Worm (Caenorhabditis elegans) whole organism, L1 larva: ENCODE results near the gene klc-2.

Experiments used
- C16A3.4 ChIP-seq: fragments of 150-350 bp; optimal IDR thresholded peaks from 2 replicates; lab custom pipeline; 2014; ENCODE audit warnings: missing biosample characterization, missing genetic modification characterization
- F16B12.6 ChIP-seq: fragments of 150-350 bp; optimal IDR thresholded peaks from 2 replicates; lab custom pipeline; 2014; ENCODE audit warnings: missing biosample characterization, missing genetic modification characterization
- Y116A8C.19 ChIP-seq: sonication (generic microtip); optimal IDR thresholded peaks from 2 replicates; lab custom pipeline; 2016; ENCODE audit warnings: missing compliant biosample characterization, missing genetic modification characterization, borderline replicate concordance
- aly-2 ChIP-seq: fragments of 150-350 bp; optimal IDR thresholded peaks from 2 replicates; lab custom pipeline; 2014; ENCODE audit warnings: missing biosample characterization, missing genetic modification characterization
- ama-1 ChIP-seq: fragments of 150-350 bp; optimal IDR thresholded peaks from 2 replicates; lab custom pipeline; 2014
- blmp-1 ChIP-seq: fragments of 150-350 bp; optimal IDR thresholded peaks from 2 replicates; lab custom pipeline; 2014; ENCODE audit warnings: missing biosample characterization, missing genetic modification characterization
- ceh-8 ChIP-seq: fragments of 200-800 bp; sonication (Bioruptor generic); optimal IDR thresholded peaks from 2 replicates; lab custom pipeline; 2018; ENCODE audit warnings: mild to moderate bottlenecking, missing genetic modification characterization, moderate library complexity, missing compliant biosample characterization
- ceh-82 ChIP-seq, 3 experiments: fragments of 150-350 bp in 1 of 3; sonication (generic microtip) in 2 of 3; optimal IDR thresholded peaks; 2 replicates each; lab custom pipeline; 2014 to 2017; ENCODE audit warnings: missing biosample characterization in 3 of 3, missing genetic modification characterization in 3 of 3
- dpl-1 ChIP-seq, 3 experiments: fragments of 150-350 bp in 2 of 3; sonication (generic microtip) in 1 of 3; optimal IDR thresholded peaks; 2 replicates each; lab custom pipeline; 2014 to 2017; ENCODE audit warnings: missing biosample characterization in 3 of 3, missing genetic modification characterization in 3 of 3, missing genetic modification reagents in 3 of 3
- efl-1 ChIP-seq, 4 experiments: fragments of 150-350 bp; optimal IDR thresholded peaks in 3 of 4; peaks in 1 of 4; 1 replicate in 1 of 4; 2 replicates in 3 of 4; lab custom pipeline; 2014; ENCODE audit warnings: missing biosample characterization in 2 of 4, missing genetic modification characterization in 2 of 4, missing genetic modification reagents in 2 of 4
- egl-13 ChIP-seq: sonication (generic microtip); optimal IDR thresholded peaks from 2 replicates; lab custom pipeline; 2016; ENCODE audit warnings: missing genotype, missing genetic modification reagents, missing genetic modification characterization, missing compliant biosample characterization
- elt-2 ChIP-seq: sonication (generic microtip); optimal IDR thresholded peaks from 2 replicates; lab custom pipeline; 2016; ENCODE audit warnings: missing genetic modification characterization, mild to moderate bottlenecking, inconsistent platforms, missing compliant biosample characterization, missing genetic modification reagents
- ets-5 ChIP-seq: fragments of 200-800 bp; sonication (Bioruptor generic); IDR thresholded peaks from 2 replicates; pipeline ENCODE4 v1.3.6; 2022; ENCODE audit warnings: missing genetic modification characterization, missing compliant biosample characterization
- fkh-10 ChIP-seq: sonication (generic microtip); optimal IDR thresholded peaks from 2 replicates; lab custom pipeline; 2017; ENCODE audit warnings: missing biosample characterization, missing genetic modification reagents, missing genetic modification characterization
- fkh-8 ChIP-seq: sonication (generic microtip); optimal IDR thresholded peaks from 2 replicates; lab custom pipeline; 2016; ENCODE audit warnings: mild to moderate bottlenecking, missing genetic modification characterization, missing compliant biosample characterization
- grh-1 ChIP-seq: fragments of 200-800 bp; sonication (Bioruptor generic); IDR thresholded peaks from 2 replicates; pipeline ENCODE4 v1.3.6; 2022; ENCODE audit warnings: missing genetic modification reagents, missing genetic modification characterization, missing compliant biosample characterization
- hlh-17 ChIP-seq: fragments of 200-800 bp; sonication (Bioruptor generic); optimal IDR thresholded peaks from 2 replicates; lab custom pipeline; 2018; ENCODE audit warnings: missing genetic modification characterization, mild to moderate bottlenecking, missing compliant biosample characterization, moderate library complexity, borderline replicate concordance
- hlh-4 ChIP-seq: sonication (generic microtip); optimal IDR thresholded peaks from 2 replicates; lab custom pipeline; 2016; ENCODE audit warnings: mild to moderate bottlenecking, missing genetic modification characterization, missing compliant biosample characterization
- isw-1 ChIP-seq: fragments of 200-800 bp; sonication (Bioruptor generic); IDR thresholded peaks from 2 replicates; pipeline ENCODE4 v1.3.6; 2022; ENCODE audit warnings: missing genetic modification characterization, missing compliant biosample characterization
- lin-14 ChIP-seq: fragments of 200-800 bp; sonication (Bioruptor generic); optimal IDR thresholded peaks from 2 replicates; lab custom pipeline; 2018; ENCODE audit warnings: mild to moderate bottlenecking, missing genetic modification characterization, moderate library complexity, missing compliant biosample characterization
- lin-35 ChIP-seq, 2 experiments: fragments of 150-350 bp; optimal IDR thresholded peaks; 2 replicates each; lab custom pipeline; 2014; ENCODE audit warnings: missing biosample characterization in 2 of 2, missing genetic modification characterization in 2 of 2, missing genetic modification reagents in 2 of 2
- mab-9 ChIP-seq: fragments of 200-800 bp; sonication (Bioruptor generic); IDR thresholded peaks from 2 replicates; pipeline ENCODE4 v1.3.6; 2022; ENCODE audit warnings: missing genetic modification reagents, missing genetic modification characterization, missing compliant biosample characterization
- mep-1 ChIP-seq: fragments of 150-350 bp; optimal IDR thresholded peaks from 2 replicates; lab custom pipeline; 2014; ENCODE audit warnings: missing biosample characterization, missing genetic modification characterization
- nhr-12 ChIP-seq: sonication (generic microtip); optimal IDR thresholded peaks from 2 replicates; lab custom pipeline; 2017; ENCODE audit warnings: missing biosample characterization, missing genetic modification characterization
- nhr-19 ChIP-seq: fragments of 200-800 bp; sonication (Bioruptor generic); conservative IDR thresholded peaks from 2 replicates; pipeline ENCODE4 v1.3.6; 2022; ENCODE audit warnings: missing genetic modification characterization, missing compliant biosample characterization
- nhr-20 ChIP-seq: sonication (generic microtip); optimal IDR thresholded peaks from 2 replicates; lab custom pipeline; 2016; ENCODE audit warnings: mild to moderate bottlenecking, missing genetic modification characterization, missing compliant biosample characterization
- nhr-237 ChIP-seq: fragments of 150-350 bp; optimal IDR thresholded peaks from 2 replicates; lab custom pipeline; 2014; ENCODE audit warnings: missing biosample characterization, missing genetic modification characterization
- nhr-28 ChIP-seq: fragments of 150-350 bp; optimal IDR thresholded peaks from 2 replicates; lab custom pipeline; 2014; ENCODE audit warnings: missing biosample characterization, missing genetic modification characterization
- nhr-71 ChIP-seq: sonication (generic microtip); optimal IDR thresholded peaks from 2 replicates; lab custom pipeline; 2016; ENCODE audit warnings: mild to moderate bottlenecking, missing genetic modification characterization, moderate library complexity, missing compliant biosample characterization
- nhr-76 ChIP-seq: sonication (generic microtip); optimal IDR thresholded peaks from 2 replicates; lab custom pipeline; 2017; ENCODE audit warnings: missing biosample characterization, missing genetic modification characterization
- nhr-77 ChIP-seq: fragments of 150-350 bp; optimal IDR thresholded peaks from 2 replicates; lab custom pipeline; 2014; ENCODE audit warnings: missing biosample characterization, missing genetic modification characterization
- nhr-85 ChIP-seq: sonication (generic microtip); peaks from one replicate; lab custom pipeline; 2016; ENCODE audit warnings: missing genetic modification characterization, inconsistent platforms, missing compliant biosample characterization
- nhr-90 ChIP-seq: sonication (generic microtip); optimal IDR thresholded peaks from 2 replicates; lab custom pipeline; 2016; ENCODE audit warnings: mild to moderate bottlenecking, missing genetic modification characterization, missing compliant biosample characterization; ENCODE audit not compliant: poor library complexity
- pag-3 ChIP-seq: sonication (generic microtip); optimal IDR thresholded peaks from 2 replicates; lab custom pipeline; 2017; ENCODE audit warnings: missing genetic modification characterization, mild to moderate bottlenecking, missing compliant biosample characterization, antibody characterized with exemption, borderline replicate concordance; ENCODE audit not compliant: insufficient read depth
- pax-3 ChIP-seq: fragments of 200-800 bp; sonication (Bioruptor generic); optimal IDR thresholded peaks from 2 replicates; lab custom pipeline; 2018; ENCODE audit warnings: mild to moderate bottlenecking, missing genetic modification characterization, moderate library complexity, missing compliant biosample characterization
- rnt-1 ChIP-seq: sonication (generic microtip); optimal IDR thresholded peaks from 2 replicates; lab custom pipeline; 2016; ENCODE audit warnings: mild to moderate bottlenecking, missing genetic modification characterization, moderate library complexity, missing compliant biosample characterization
- skn-1 ChIP-seq: fragments of 150-350 bp; optimal IDR thresholded peaks from 2 replicates; lab custom pipeline; 2014; ENCODE audit warnings: missing biosample characterization, missing genetic modification characterization
- snpc-4 ChIP-seq: fragments of 150-350 bp; optimal IDR thresholded peaks from 2 replicates; lab custom pipeline; 2014; ENCODE audit warnings: missing biosample characterization, missing genetic modification characterization
- sox-4 ChIP-seq: sonication (generic microtip); optimal IDR thresholded peaks from 2 replicates; lab custom pipeline; 2016; ENCODE audit warnings: missing genetic modification characterization, missing compliant biosample characterization
- unc-130 ChIP-seq: fragments of 150-350 bp; optimal IDR thresholded peaks from 2 replicates; lab custom pipeline; 2017; ENCODE audit warnings: missing biosample characterization, missing genetic modification characterization, inconsistent platforms
- unc-30 ChIP-seq: sonication (generic microtip); optimal IDR thresholded peaks from 2 replicates; lab custom pipeline; 2017; ENCODE audit warnings: missing biosample characterization, missing genetic modification characterization
- xbp-1 ChIP-seq: sonication (generic microtip); optimal IDR thresholded peaks from 2 replicates; lab custom pipeline; 2016; ENCODE audit warnings: missing genetic modification characterization, missing compliant biosample characterization
- zag-1 ChIP-seq: fragments of 150-350 bp; optimal IDR thresholded peaks from 2 replicates; lab custom pipeline; 2014; ENCODE audit warnings: missing biosample characterization, missing genetic modification characterization
- ztf-11 ChIP-seq, 2 experiments: sonication (generic microtip); optimal IDR thresholded peaks; 2 replicates each; lab custom pipeline; 2016 to 2017; ENCODE audit warnings: missing genetic modification characterization in 2 of 2, missing biosample characterization in 1 of 2, missing compliant biosample characterization in 1 of 2

The klc-2 gene

ce11 chrV:5610186-5610585, 29.0 kb upstream of the klc-2 start:
- no peak for TF ChIP-seq egl-13
- no peak for TF ChIP-seq fkh-10 (GFP tag; lab: Kevin White, UChicago)
- TF ChIP-seq nhr-20 = no peak
- no peak for TF ChIP-seq pax-3 (tag; lab: Kevin White, UChicago)

ce11 chrV:5606255-5606654, 25.0 kb upstream of the klc-2 start, which contains the start of gene CD4.1:
TSS of gene CD4.1 (plus strand) at chrV:5606555.
- TF ChIP-seq rnt-1 (tag; lab: Kevin White, UChicago) (peak; percentile 38), ztf-11 (tag; optimal IDR thresholded peaks at IDR 0.05; lab: Kevin White, UChicago) (no peak), mab-9 (GFP tag; lab: Robert Waterston, UW) (no peak), F16B12.6 (tag; lab: Kevin White, UChicago) (no peak)

ce11 chrV:5601263-5601662, 20.1 kb upstream of the klc-2 start, which contains the start of gene CD4.8:
TSS of gene CD4.8 (minus strand) at chrV:5601363.
- no peak for TF ChIP-seq blmp-1
- no peak for TF ChIP-seq lin-14 (GFP tag; lab: Kevin White, UChicago)
- TF ChIP-seq hlh-17 (GFP tag; lab: Kevin White, UChicago) = no peak
- no peak for TF ChIP-seq snpc-4
- no peak for TF ChIP-seq pag-3 (tag; lab: Kevin White, UChicago)
- no peak for TF ChIP-seq dpl-1 (GFP tag; optimal IDR thresholded peaks at IDR 0.05; lab: Kevin White, UChicago)
- TF ChIP-seq rnt-1 (tag; lab: Kevin White, UChicago) = no peak
- no peak for TF ChIP-seq F16B12.6 (tag; lab: Kevin White, UChicago)
- no peak for TF ChIP-seq Y116A8C.19 (tag; lab: Kevin White, UChicago)
- no peak for TF ChIP-seq ama-1 (lab: Kevin White, UChicago)
- no peak for TF ChIP-seq unc-30 (tag; lab: Kevin White, UChicago)
- no peak for TF ChIP-seq nhr-77 (tag; lab: Kevin White, UChicago)

DNA sequence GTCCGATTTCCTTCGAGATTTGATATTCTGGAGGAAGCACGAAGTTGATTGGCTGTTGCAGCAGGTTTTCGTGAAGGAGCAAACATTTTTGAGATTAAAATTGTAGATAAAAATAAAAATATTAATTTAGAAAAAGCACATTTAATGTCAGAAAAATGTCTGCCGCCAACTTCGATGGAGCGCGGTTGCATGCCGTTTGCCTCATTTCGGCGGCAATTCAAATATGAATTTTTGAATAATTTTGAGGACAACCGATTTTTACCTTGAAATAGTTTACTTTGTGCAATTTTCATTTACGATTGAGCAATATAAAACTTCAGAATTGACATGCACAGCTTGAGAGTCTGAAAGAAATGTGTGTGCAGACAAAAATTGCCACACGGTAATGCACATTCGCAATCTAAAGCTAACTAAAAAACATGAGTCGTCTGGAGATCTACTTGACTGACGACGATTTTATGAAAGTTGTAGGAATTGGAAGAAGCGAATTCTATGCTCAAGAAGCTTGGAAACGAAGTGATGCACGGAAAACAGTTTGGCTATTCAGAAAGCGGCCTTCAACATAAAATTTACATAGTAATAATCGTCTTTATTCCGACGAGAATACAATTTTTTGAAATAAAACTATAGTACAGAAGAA, 15.3 kb upstream of the klc-2 start, which contains the start of gene zhit-1:
Gene zhit-1, minus strand, starts transcription at position 161 of the 640 bp plus-strand sequence.
- TF ChIP-seq efl-1 (optimal IDR thresholded peaks at IDR 0.05; lab: Kevin White, UChicago) (peak; percentile 92), efl-1 (GFP tag; optimal IDR thresholded peaks at IDR 0.05 in 1 of 2; lab: Kevin White, UChicago) (peak; percentile 92 to 99), elt-2 (tag; lab: Kevin White, UChicago) (no peak), C16A3.4 (tag; lab: Kevin White, UChicago) (peak; percentile 23), ceh-8 (GFP tag; lab: Kevin White, UChicago) (no peak), mep-1 (peak; percentile 35), lin-35 (GFP tag; optimal IDR thresholded peaks at IDR 0.05; lab: Kevin White, UChicago) (peak; percentile 94 to 97), grh-1 (GFP tag; lab: Robert Waterston, UW) (no peak), hlh-4 (tag; lab: Kevin White, UChicago) (no peak), nhr-237 (tag; lab: Kevin White, UChicago) (no peak), pax-3 (tag; lab: Kevin White, UChicago) (no peak), rnt-1 (tag; lab: Kevin White, UChicago) (peak; percentile 24), nhr-85 (tag; lab: Kevin White, UChicago) (peak; percentile 30), snpc-4 (peak; percentile 68), nhr-76 (tag; lab: Kevin White, UChicago) (no peak), isw-1 (GFP tag; lab: Robert Waterston, UW) (peak; percentile 29; the same call in 1 of the 2 replicates), skn-1 (tag; lab: Kevin White, UChicago) (peak; percentile 36), F16B12.6 (tag; lab: Kevin White, UChicago) (peak; percentile 50), xbp-1 (tag; lab: Kevin White, UChicago) (peak; percentile 15), ets-5 (GFP tag; lab: Robert Waterston, UW) (no peak), Y116A8C.19 (tag; lab: Kevin White, UChicago) (no peak), nhr-90 (peak; percentile 37), nhr-28 (tag; lab: Kevin White, UChicago) (no peak), unc-130 (tag; lab: Kevin White, UChicago) (peak; percentile 61), aly-2 (tag; lab: Kevin White, UChicago) (no peak), nhr-12 (tag; lab: Kevin White, UChicago) (no peak), fkh-8 (tag; lab: Kevin White, UChicago) (no peak), nhr-71 (tag; lab: Kevin White, UChicago) (peak; percentile 47), mab-9 (GFP tag; lab: Robert Waterston, UW) (no peak), blmp-1 (peak; percentile 4), zag-1 (tag; lab: Kevin White, UChicago) (no peak), sox-4 (tag; lab: Kevin White, UChicago) (no peak), ceh-82 (tag; optimal IDR thresholded peaks at IDR 0.05; lab: Kevin White, UChicago) (peak in 1 of 3 experiments; percentile 13), nhr-19 (GFP tag; lab: Robert Waterston, UW) (0 out of 2 replicates have a peak, but pooled peaks have one; percentile 6)
